Worm (Caenorhabditis elegans): ENCODE results near the gene ldp-1.

ldp-1 gene

ce11 chrV:2159331-2159730 lies 32.0 kb downstream of the ldp-1 start, which contains the start of gene C45H4.14:
Gene C45H4.14 (minus strand): TSS chrV:2159431.
- TF ChIP-seq dpl-1 (GFP tag; optimal IDR thresholded peaks at IDR 0.05) (no peak), madf-8 (GFP tag; conservative IDR thresholded peaks at IDR 0.05) (0 out of 2 replicates have a peak, but pooled peaks have one; percentile 9), F37B4.10 (GFP tag; IDR thresholded peaks at IDR 0.05) (no peak), efl-1 (GFP tag; optimal IDR thresholded peaks at IDR 0.05) (peak; percentile 45), attf-3 (GFP tag; conservative IDR thresholded peaks at IDR 0.05) (no peak), zfh-2 (GFP tag; conservative IDR thresholded peaks at IDR 0.05) (no peak), ceh-40 (GFP tag; IDR thresholded peaks at IDR 0.05) (no peak), dox-1 (GFP tag; IDR thresholded peaks at IDR 0.05) (no peak)

- TF ChIP-seq ztf-6 (GFP tag; IDR thresholded peaks at IDR 0.05) (no peak), egl-44 (GFP tag; IDR thresholded peaks at IDR 0.05) (no peak), lag-1 (GFP tag; IDR thresholded peaks at IDR 0.05) (no peak), ztf-18 (tag; optimal IDR thresholded peaks at IDR 0.05) (no peak), ztf-25 (GFP tag; IDR thresholded peaks at IDR 0.05) (no peak), attf-3 (GFP tag; conservative IDR thresholded peaks at IDR 0.05) (no peak), C06A6.2 (GFP tag; conservative IDR thresholded peaks at IDR 0.05) (no peak), snpc-1.3 (tag; optimal IDR thresholded peaks at IDR 0.05; ENCODE audit: insufficient read depth) (no peak), aptf-2 (GFP tag; conservative IDR thresholded peaks at IDR 0.05) (no peak), bed-1 (GFP tag; IDR thresholded peaks at IDR 0.05) (no peak), F52B5.7 (tag; optimal IDR thresholded peaks at IDR 0.05) (no peak), let-526 (GFP tag; IDR thresholded peaks at IDR 0.05) (no peak), snpc-4 (GFP tag; optimal IDR thresholded peaks at IDR 0.05) (no peak), snpc-4 (tag; optimal IDR thresholded peaks at IDR 0.05) (no peak), chd-7 (tag; optimal IDR thresholded peaks at IDR 0.05) (no peak), aptf-3 (GFP tag; IDR thresholded peaks at IDR 0.05) (no peak), K12H6.12 (tag; optimal IDR thresholded peaks at IDR 0.05) (no peak), zfh-2 (GFP tag; conservative IDR thresholded peaks at IDR 0.05) (no peak), ceh-91 (GFP tag; IDR thresholded peaks at IDR 0.05) (no peak), ceh-79 (tag; optimal IDR thresholded peaks at IDR 0.05) (no peak), F49E8.2 (tag; optimal IDR thresholded peaks at IDR 0.05; ENCODE audit: insufficient read depth) (no peak)
These were observed 36.4 kb downstream of the ldp-1 start, which contains the start of gene str-255 for ce11 chrV:2163735-2164134. Gene str-255 (minus strand): TSS chrV:2163835.

ce11 chrV:2166679-2167078 lies 39.3 kb downstream of the ldp-1 start, which contains the start of gene srbc-19:
Gene srbc-19 (minus strand): TSS chrV:2166779.
- no peak for TF ChIP-seq die-1 (tag; optimal IDR thresholded peaks at IDR 0.05)
- TF ChIP-seq mel-28 (tag; optimal IDR thresholded peaks at IDR 0.05; ENCODE audit: borderline replicate concordance): no peak
- no peak for TF ChIP-seq ceh-58 (GFP tag; IDR thresholded peaks at IDR 0.05)
- TF ChIP-seq snpc-1.3 (tag; optimal IDR thresholded peaks at IDR 0.05; ENCODE audit: insufficient read depth): no peak
- no peak for TF ChIP-seq lsy-27 (tag; optimal IDR thresholded peaks at IDR 0.05; ENCODE audit: borderline replicate concordance, insufficient read depth)
- TF ChIP-seq F55B11.4 (tag; optimal IDR thresholded peaks at IDR 0.05; ENCODE audit: borderline replicate concordance, insufficient read depth): no peak

- TF ChIP-seq lir-1 (GFP tag; conservative IDR thresholded peaks at IDR 0.05): no peak
- TF ChIP-seq Y79H2A.3 (GFP tag; conservative IDR thresholded peaks at IDR 0.05): no peak
- TF ChIP-seq ztf-28 (GFP tag; IDR thresholded peaks at IDR 0.05): no peak
- TF ChIP-seq cebp-2 (GFP tag; IDR thresholded peaks at IDR 0.05): no peak
- no peak for TF ChIP-seq mel-28 (tag; optimal IDR thresholded peaks at IDR 0.05; ENCODE audit: borderline replicate concordance)
- TF ChIP-seq tbp1 (GFP tag; optimal IDR thresholded peaks at IDR 0.05): no peak
- no peak for TF ChIP-seq Y67H2A.10 (GFP tag; conservative IDR thresholded peaks at IDR 0.05)
- TF ChIP-seq aptf-2 (GFP tag; conservative IDR thresholded peaks at IDR 0.05): no peak
- no peak for TF ChIP-seq ccch-3 (GFP tag; optimal IDR thresholded peaks at IDR 0.05)
These were observed 47.1 kb downstream of the ldp-1 start for ce11 chrV:2174465-2174864.

All from whole organism, young adult.